Worm (Caenorhabditis elegans) whole organism, mixed stage, embryonic: ENCODE data around the gene Y73B6BL.29.

Experiments used
- ceh-39 ChIP-seq: fragments of 150-350 bp; optimal IDR thresholded peaks from 2 replicates; lab custom pipeline; 2014; ENCODE audit warnings: missing biosample characterization, missing genetic modification characterization
- ces-1 ChIP-seq: fragments of 150-350 bp; optimal IDR thresholded peaks from 2 replicates; lab custom pipeline; 2014; ENCODE audit warnings: missing biosample characterization, missing genetic modification reagents, missing genetic modification characterization
- elt-1 ChIP-seq: sonication (generic microtip); optimal IDR thresholded peaks from 2 replicates; lab custom pipeline; 2017; ENCODE audit warnings: missing genetic modification characterization, mild to moderate bottlenecking, missing compliant biosample characterization, antibody characterized with exemption, moderate library complexity, borderline replicate concordance; ENCODE audit not compliant: insufficient read depth
- lin-13 ChIP-seq: fragments of 150-350 bp; optimal IDR thresholded peaks from 2 replicates; lab custom pipeline; 2014; ENCODE audit warnings: missing biosample characterization, missing genetic modification characterization
- lsy-2 ChIP-seq: fragments of 150-350 bp; optimal IDR thresholded peaks from 2 replicates; lab custom pipeline; 2014; ENCODE audit warnings: missing biosample characterization, missing genetic modification characterization
- nhr-12 ChIP-seq: fragments of 150-350 bp; optimal IDR thresholded peaks from 2 replicates; lab custom pipeline; 2014; ENCODE audit warnings: missing biosample characterization, missing genetic modification characterization
- pha-4 ChIP-seq: fragments of 150-350 bp; optimal IDR thresholded peaks from 2 replicates; lab custom pipeline; 2018; ENCODE audit warnings: missing biosample characterization, missing genetic modification reagents, missing genetic modification characterization
- unc-120 ChIP-seq: sonication (generic microtip); optimal IDR thresholded peaks from 2 replicates; lab custom pipeline; 2017; ENCODE audit warnings: missing genetic modification characterization, missing compliant biosample characterization; ENCODE audit not compliant: poor library complexity, severe bottlenecking
- unc-62 ChIP-seq: fragments of 150-350 bp; optimal IDR thresholded peaks from 2 replicates; lab custom pipeline; 2014; ENCODE audit warnings: missing biosample characterization, missing genetic modification reagents, missing genetic modification characterization
- ztf-11 ChIP-seq: fragments of 150-350 bp; optimal IDR thresholded peaks from 2 replicates; lab custom pipeline; 2014; ENCODE audit warnings: missing biosample characterization, missing genetic modification characterization

DNA sequence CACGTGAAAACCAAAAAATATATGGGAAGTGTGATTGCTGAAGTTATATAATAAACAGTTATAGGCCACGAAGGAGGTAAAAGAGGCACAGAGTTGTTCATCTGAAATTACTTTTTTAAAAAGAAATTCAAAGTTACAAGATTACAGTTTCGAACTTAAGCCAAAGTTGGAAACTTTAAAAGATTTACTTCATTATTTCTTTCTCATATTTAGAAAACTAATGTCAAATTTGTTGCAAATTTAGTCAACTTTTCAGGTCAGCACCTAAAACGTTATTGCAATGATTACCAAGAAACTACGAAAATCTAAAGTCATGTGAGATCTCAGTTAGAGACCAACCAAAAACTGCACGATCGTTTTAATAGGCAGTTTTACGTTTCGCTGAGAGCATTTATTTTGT, 18.1 kb upstream of the Y73B6BL.29 start, which contains the start of gene srv-25:
- no peak for TF ChIP-seq unc-62 (GFP tag; lab: Kevin White, UChicago)
- no peak for TF ChIP-seq pha-4 (tag; lab: Kevin White, UChicago)
- TF ChIP-seq ceh-39 (tag; lab: Kevin White, UChicago), result no peak
- TF ChIP-seq ztf-11 (tag; lab: Kevin White, UChicago), result no peak
- TF ChIP-seq lin-13, result no peak
- no peak for TF ChIP-seq unc-120 (tag; lab: Kevin White, UChicago)
- TF ChIP-seq lsy-2 (tag; lab: Kevin White, UChicago), result no peak
- TF ChIP-seq ces-1, result no peak
- TF ChIP-seq elt-1 (tag; lab: Kevin White, UChicago), result no peak
- TF ChIP-seq nhr-12, result no peak
